Worm (Caenorhabditis elegans) whole organism, mixed stage, embryonic: ENCODE measurements around the gene srj-23.

Experiments
- blmp-1 ChIP-seq: fragments of 150-350 bp; optimal IDR thresholded peaks from 2 replicates; lab custom pipeline; 2014; ENCODE audit warnings: missing biosample characterization, missing genetic modification characterization
- ceh-39 ChIP-seq: fragments of 150-350 bp; optimal IDR thresholded peaks from 2 replicates; lab custom pipeline; 2014; ENCODE audit warnings: missing biosample characterization, missing genetic modification characterization
- ces-1 ChIP-seq: fragments of 150-350 bp; optimal IDR thresholded peaks from 2 replicates; lab custom pipeline; 2014; ENCODE audit warnings: missing biosample characterization, missing genetic modification reagents, missing genetic modification characterization
- elt-1 ChIP-seq: sonication (generic microtip); optimal IDR thresholded peaks from 2 replicates; lab custom pipeline; 2017; ENCODE audit warnings: missing genetic modification characterization, mild to moderate bottlenecking, missing compliant biosample characterization, antibody characterized with exemption, moderate library complexity, borderline replicate concordance; ENCODE audit not compliant: insufficient read depth
- ham-2 ChIP-seq: fragments of 200-800 bp; sonication (Bioruptor generic); optimal IDR thresholded peaks from 2 replicates; lab custom pipeline; 2018; ENCODE audit warnings: mild to moderate bottlenecking, missing genetic modification characterization, missing compliant biosample characterization
- hlh-1 ChIP-seq: fragments of 150-350 bp; optimal IDR thresholded peaks from 2 replicates; lab custom pipeline; 2014; ENCODE audit warnings: missing biosample characterization, missing genetic modification reagents, missing genetic modification characterization
- lsy-2 ChIP-seq: fragments of 150-350 bp; optimal IDR thresholded peaks from 2 replicates; lab custom pipeline; 2014; ENCODE audit warnings: missing biosample characterization, missing genetic modification characterization
- nhr-12 ChIP-seq: fragments of 150-350 bp; optimal IDR thresholded peaks from 2 replicates; lab custom pipeline; 2014; ENCODE audit warnings: missing biosample characterization, missing genetic modification characterization
- nhr-237 ChIP-seq: fragments of 150-350 bp; optimal IDR thresholded peaks from 2 replicates; lab custom pipeline; 2014; ENCODE audit warnings: missing biosample characterization, missing genetic modification characterization
- pha-4 ChIP-seq: fragments of 150-350 bp; optimal IDR thresholded peaks from 2 replicates; lab custom pipeline; 2018; ENCODE audit warnings: missing biosample characterization, missing genetic modification reagents, missing genetic modification characterization

DNA sequence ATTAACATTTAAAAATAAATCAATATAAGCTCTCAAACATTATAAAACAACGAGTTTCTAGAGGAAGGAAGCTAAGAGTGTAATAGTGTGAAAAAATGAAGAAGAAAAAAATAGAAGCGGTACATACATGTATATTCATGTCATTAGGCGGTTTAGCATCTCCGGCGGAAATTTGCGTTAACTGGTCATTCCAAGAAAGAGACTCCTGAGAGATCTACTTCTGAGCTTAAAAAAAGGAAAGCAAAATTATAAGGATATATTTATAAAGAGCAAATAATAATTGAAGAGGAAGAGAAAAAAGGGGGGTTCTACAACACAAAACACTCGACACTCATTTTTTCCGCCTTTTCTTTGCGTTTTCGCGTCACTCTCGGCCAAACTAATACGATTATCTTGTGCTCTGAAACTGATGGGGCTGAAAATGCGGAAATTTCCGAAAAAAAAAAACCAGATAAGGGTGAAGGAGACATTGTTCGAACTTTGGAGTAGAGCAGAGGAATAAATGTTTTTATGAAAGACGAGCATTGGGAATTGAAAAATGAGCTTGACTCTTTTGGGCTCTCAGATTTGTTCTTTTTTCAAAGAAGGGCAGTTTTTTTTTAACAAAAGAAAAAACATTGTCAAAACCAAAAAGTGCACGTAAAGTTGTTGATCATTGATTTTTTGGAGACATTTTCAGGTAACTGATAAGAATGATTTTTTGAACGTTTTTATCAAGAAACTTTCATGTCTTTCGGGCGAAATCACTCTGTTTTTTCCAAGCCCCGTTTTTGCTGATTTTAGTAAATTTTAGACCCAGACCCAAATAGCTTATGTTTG, 36.6 kb upstream of the srj-23 start:
- TF ChIP-seq ces-1 (GFP tag; lab: Kevin White, UChicago), result no peak
- no peak for TF ChIP-seq ham-2 (GFP tag; lab: Kevin White, UChicago)
- no peak for TF ChIP-seq nhr-237
- no peak for TF ChIP-seq pha-4
- TF ChIP-seq elt-1 (tag; lab: Kevin White, UChicago), result no peak
- no peak for TF ChIP-seq blmp-1
- TF ChIP-seq nhr-12, result no peak
- TF ChIP-seq hlh-1 (tag; lab: Kevin White, UChicago), result no peak
- TF ChIP-seq lsy-2, result no peak
- TF ChIP-seq ceh-39 (tag; lab: Kevin White, UChicago), result no peak
